Worm (Caenorhabditis elegans): ENCODE data around the gene osta-2.
A peak's percentile ranks its signal among the peaks of the same experiment; 100 is the strongest.

Gene osta-2

DNA sequence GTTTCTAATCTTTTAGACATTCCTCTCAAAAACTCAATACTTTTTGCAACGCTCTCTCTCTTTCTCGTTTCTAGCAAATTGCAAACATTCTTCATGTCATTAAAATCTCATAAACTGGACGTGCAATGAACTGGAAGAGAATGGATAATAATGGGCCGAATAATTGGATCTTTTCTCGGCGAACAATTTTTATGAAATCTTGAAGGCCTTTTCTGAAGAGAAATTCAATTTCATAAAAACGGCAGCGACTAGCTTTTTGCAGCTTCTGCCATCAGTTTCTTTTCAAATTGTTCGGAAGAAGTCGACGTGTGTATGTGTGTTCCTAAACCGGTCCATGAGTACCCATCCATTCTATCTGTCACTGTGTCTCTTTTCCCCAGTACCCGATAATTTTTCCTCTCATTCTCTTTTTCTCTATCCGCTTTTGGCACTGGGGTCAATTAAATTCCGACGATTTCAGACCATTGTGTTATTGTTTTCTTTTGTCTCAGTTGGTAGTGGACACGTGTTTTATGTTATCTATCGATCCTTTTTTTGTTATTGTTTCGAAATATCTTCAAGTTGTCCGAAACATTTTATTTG lies 4.8 kb upstream of the osta-2 start:
- peak; percentile 78 for TF ChIP-seq nhr-85 (tag)
- TF ChIP-seq fkh-10 (GFP tag; optimal IDR thresholded peaks at IDR 0.05), result peak; percentile 29
- peak; percentile 29 for TF ChIP-seq snu-23 (GFP tag; optimal IDR thresholded peaks at IDR 0.05)
- TF ChIP-seq zip-4 (GFP tag; optimal IDR thresholded peaks at IDR 0.05), result no peak
- TF ChIP-seq efl-1 (optimal IDR thresholded peaks at IDR 0.05), result no peak
- peak in 1 of 2 experiments; percentile 50 for TF ChIP-seq efl-1 (GFP tag; optimal IDR thresholded peaks at IDR 0.05 in 1 of 2)
- TF ChIP-seq blmp-1 (tag; optimal IDR thresholded peaks at IDR 0.05), result peak; percentile 69
- no peak for TF ChIP-seq ceh-8 (GFP tag; optimal IDR thresholded peaks at IDR 0.05)
- peak; percentile 46 for TF ChIP-seq lin-14 (GFP tag; optimal IDR thresholded peaks at IDR 0.05)

DNA sequence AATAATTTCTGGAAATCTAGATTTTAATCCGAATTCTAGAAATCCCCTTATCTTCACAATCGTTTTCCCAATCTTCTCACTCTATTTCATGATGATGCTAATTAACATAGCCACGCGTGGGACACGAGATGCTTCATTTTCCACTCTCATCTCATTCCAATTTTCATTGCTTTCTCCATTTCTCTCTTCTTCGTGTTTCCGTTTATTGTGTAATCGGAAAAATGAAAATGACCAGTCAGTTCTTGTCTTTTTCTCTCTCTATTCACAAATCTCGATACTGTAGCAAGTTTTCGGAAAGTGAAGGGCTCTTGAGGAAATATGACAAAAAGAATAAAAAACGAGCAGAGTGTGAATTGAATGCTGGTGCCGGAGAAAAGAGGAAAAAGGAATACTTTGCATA lies 3.0 kb upstream of the osta-2 start:
- TF ChIP-seq blmp-1 (tag; optimal IDR thresholded peaks at IDR 0.05) (peak; percentile 93), sox-4 (tag; optimal IDR thresholded peaks at IDR 0.05) (no peak), nhr-77 (tag; optimal IDR thresholded peaks at IDR 0.05) (no peak), xbp-1 (tag; optimal IDR thresholded peaks at IDR 0.05) (no peak), aha-1 (tag; optimal IDR thresholded peaks at IDR 0.05) (no peak), nhr-47 (tag; optimal IDR thresholded peaks at IDR 0.05) (no peak), nhr-11 (tag; optimal IDR thresholded peaks at IDR 0.05) (no peak), pax-3 (tag; optimal IDR thresholded peaks at IDR 0.05) (no peak), nhr-76 (tag; optimal IDR thresholded peaks at IDR 0.05) (no peak), mep-1 (tag; optimal IDR thresholded peaks at IDR 0.05) (no peak), hlh-4 (tag; optimal IDR thresholded peaks at IDR 0.05) (no peak), isw-1 (GFP tag; IDR thresholded peaks at IDR 0.05) (no peak), lin-14 (GFP tag; optimal IDR thresholded peaks at IDR 0.05) (peak; percentile 55), fos-1 (tag; optimal IDR thresholded peaks at IDR 0.05) (no peak), aly-2 (tag; optimal IDR thresholded peaks at IDR 0.05) (no peak), nhr-20 (tag; optimal IDR thresholded peaks at IDR 0.05) (no peak), zip-4 (GFP tag; optimal IDR thresholded peaks at IDR 0.05) (no peak), irx-1 (tag; optimal IDR thresholded peaks at IDR 0.05) (no peak), nhr-85 (tag) (peak; percentile 15), elt-2 (tag; optimal IDR thresholded peaks at IDR 0.05) (no peak), lsy-2 (tag; optimal IDR thresholded peaks at IDR 0.05) (no peak), dpl-1 (GFP tag; optimal IDR thresholded peaks at IDR 0.05) (no peak)

ce11 chrII:5708154-5708553 lies 663 bp downstream of the osta-2 start:
- TF ChIP-seq sox-4 (tag; optimal IDR thresholded peaks at IDR 0.05) (no peak), lin-35 (GFP tag; optimal IDR thresholded peaks at IDR 0.05) (no peak), blmp-1 (tag; optimal IDR thresholded peaks at IDR 0.05) (no peak), fos-1 (tag; optimal IDR thresholded peaks at IDR 0.05) (no peak), ceh-88 (GFP tag; IDR thresholded peaks at IDR 0.05) (no peak), unc-98 (GFP tag; IDR thresholded peaks at IDR 0.05) (no peak), zag-1 (tag; optimal IDR thresholded peaks at IDR 0.05) (no peak), unc-130 (tag; optimal IDR thresholded peaks at IDR 0.05) (no peak), Y116A8C.19 (tag; optimal IDR thresholded peaks at IDR 0.05; ENCODE audit: borderline replicate concordance) (no peak), lin-14 (GFP tag; optimal IDR thresholded peaks at IDR 0.05) (peak; percentile 77), ceh-82 (tag; optimal IDR thresholded peaks at IDR 0.05) (no peak), fkh-10 (GFP tag; optimal IDR thresholded peaks at IDR 0.05) (peak; percentile 90), sptf-1 (tag; optimal IDR thresholded peaks at IDR 0.05) (no peak), aly-2 (tag; optimal IDR thresholded peaks at IDR 0.05) (no peak), aha-1 (tag; optimal IDR thresholded peaks at IDR 0.05) (no peak), lin-39 (tag; optimal IDR thresholded peaks at IDR 0.05) (no peak), egl-27 (tag; optimal IDR thresholded peaks at IDR 0.05) (no peak), hlh-4 (tag; optimal IDR thresholded peaks at IDR 0.05) (no peak), nhr-71 (tag; optimal IDR thresholded peaks at IDR 0.05) (peak; percentile 4), alr-1 (tag; optimal IDR thresholded peaks at IDR 0.05; ENCODE audit: borderline replicate concordance) (no peak), C16A3.4 (tag; optimal IDR thresholded peaks at IDR 0.05) (no peak), tbx-2 (tag; optimal IDR thresholded peaks at IDR 0.05) (peak; percentile 42), dpl-1 (GFP tag; optimal IDR thresholded peaks at IDR 0.05) (no peak)
